Fruit fly (Drosophila melanogaster) whole organism, prepupa: ENCODE data around the gene Sh.

Experiments used
- Blimp-1 ChIP-seq: fragments of 200-800 bp; sonication (Bioruptor generic); optimal IDR thresholded peaks from 3 replicates; lab custom pipeline; 2017; ENCODE audit warnings: missing biosample characterization, missing genetic modification characterization, mild to moderate bottlenecking, moderate library complexity, missing genetic modification reagents
- CG11762 ChIP-seq: fragments of 200-800 bp; sonication (Bioruptor generic); optimal IDR thresholded peaks from 3 replicates; lab custom pipeline; 2016; ENCODE audit warnings: missing biosample characterization, missing genetic modification characterization; ENCODE audit not compliant: insufficient read depth
- CG6854 ChIP-seq: fragments of 200-800 bp; sonication (Bioruptor generic); optimal IDR thresholded peaks from 2 replicates; lab custom pipeline; 2017; ENCODE audit warnings: missing biosample characterization, mild to moderate bottlenecking, missing genetic modification characterization
- Eip93F ChIP-seq: fragments of 200-800 bp; sonication (Bioruptor generic); optimal IDR thresholded peaks from 2 replicates; lab custom pipeline; 2016; ENCODE audit warnings: missing biosample characterization, mild to moderate bottlenecking, missing genetic modification characterization
- Lpt ChIP-seq: fragments of 200-800 bp; sonication (Bioruptor generic); optimal IDR thresholded peaks from 3 replicates; lab custom pipeline; 2016; ENCODE audit warnings: missing biosample characterization, missing genetic modification characterization
- OdsH ChIP-seq: fragments of 200-800 bp; sonication (Bioruptor generic); optimal IDR thresholded peaks from 3 replicates; lab custom pipeline; 2016; ENCODE audit warnings: missing biosample characterization, missing genetic modification characterization
- Sox14 ChIP-seq: fragments of 200-800 bp; sonication (Bioruptor generic); optimal IDR thresholded peaks from 3 replicates; lab custom pipeline; 2016; ENCODE audit warnings: missing biosample characterization, missing genetic modification characterization
- dsx ChIP-seq: fragments of 200-800 bp; optimal IDR thresholded peaks from 3 replicates; lab custom pipeline; 2019; ENCODE audit warnings: missing biosample characterization, mild to moderate bottlenecking, missing genetic modification characterization, moderate library complexity; ENCODE audit not compliant: poor library complexity, severe bottlenecking
- fd59A ChIP-seq: fragments of 200-800 bp; sonication (Bioruptor generic); optimal IDR thresholded peaks from 2 replicates; lab custom pipeline; 2017; ENCODE audit warnings: missing biosample characterization, mild to moderate bottlenecking, missing genetic modification characterization, missing genetic modification reagents
- svp ChIP-seq: fragments of 200-800 bp; sonication (Bioruptor generic); peaks from one replicate; lab custom pipeline; 2016; ENCODE audit warnings: missing biosample characterization, missing genetic modification characterization
- vri ChIP-seq: fragments of 200-800 bp; sonication (Bioruptor generic); optimal IDR thresholded peaks from 3 replicates; lab custom pipeline; 2016; ENCODE audit warnings: missing biosample characterization, mild to moderate bottlenecking, missing genetic modification characterization

dm6 chrX:18063144-18063772, at the start of gene Sh:
- no peak for TF ChIP-seq fd59A (GFP tag; lab: Kevin White, UChicago)
- no peak for TF ChIP-seq Blimp-1 (GFP tag; lab: Kevin White, UChicago)
- TF ChIP-seq dsx (GFP tag; lab: Kevin White, UChicago) = no peak
- no peak for TF ChIP-seq OdsH (GFP tag; lab: Kevin White, UChicago)
- no peak for TF ChIP-seq Eip93F (GFP tag; lab: Kevin White, UChicago)
- TF ChIP-seq CG6854 (GFP tag; lab: Kevin White, UChicago) = no peak
- TF ChIP-seq Lpt = no peak
- no peak for TF ChIP-seq CG11762 (GFP tag; lab: Kevin White, UChicago)
- no peak for TF ChIP-seq vri
- TF ChIP-seq svp (GFP tag; lab: Kevin White, UChicago) = no peak
- no peak for TF ChIP-seq Sox14 (GFP tag; lab: Kevin White, UChicago)
